Worm (Caenorhabditis elegans) whole organism, L1 larva: ENCODE data around the gene F42F12.3.

Experiments
- ama-1 ChIP-seq: fragments of 150-350 bp; optimal IDR thresholded peaks from 2 replicates; lab custom pipeline; 2014
- ceh-63 ChIP-seq: fragments of 200-800 bp; sonication (Bioruptor generic); optimal IDR thresholded peaks from 2 replicates; lab custom pipeline; 2018; ENCODE audit warnings: mild to moderate bottlenecking, missing genetic modification characterization, missing compliant biosample characterization
- ces-1 ChIP-seq: fragments of 150-350 bp; optimal IDR thresholded peaks from 2 replicates; lab custom pipeline; 2014; ENCODE audit warnings: missing biosample characterization, missing genetic modification reagents, missing genetic modification characterization
- fkh-4 ChIP-seq: sonication (generic microtip); optimal IDR thresholded peaks from 2 replicates; lab custom pipeline; 2016; ENCODE audit warnings: missing compliant biosample characterization, missing genetic modification characterization, borderline replicate concordance
- mdl-1 ChIP-seq, 2 experiments: fragments of 150-350 bp; optimal IDR thresholded peaks; 2 replicates each; lab custom pipeline; 2014 to 2017; ENCODE audit warnings: missing biosample characterization in 2 of 2, missing genetic modification characterization in 2 of 2, inconsistent platforms in 1 of 2
- nhr-237 ChIP-seq: fragments of 150-350 bp; optimal IDR thresholded peaks from 2 replicates; lab custom pipeline; 2014; ENCODE audit warnings: missing biosample characterization, missing genetic modification characterization
- sup-37 ChIP-seq: fragments of 200-800 bp; sonication (Bioruptor generic); optimal IDR thresholded peaks from 2 replicates; lab custom pipeline; 2018; ENCODE audit warnings: mild to moderate bottlenecking, missing genetic modification characterization, missing compliant biosample characterization
- unc-130 ChIP-seq: fragments of 150-350 bp; optimal IDR thresholded peaks from 2 replicates; lab custom pipeline; 2017; ENCODE audit warnings: missing biosample characterization, missing genetic modification characterization, inconsistent platforms

DNA sequence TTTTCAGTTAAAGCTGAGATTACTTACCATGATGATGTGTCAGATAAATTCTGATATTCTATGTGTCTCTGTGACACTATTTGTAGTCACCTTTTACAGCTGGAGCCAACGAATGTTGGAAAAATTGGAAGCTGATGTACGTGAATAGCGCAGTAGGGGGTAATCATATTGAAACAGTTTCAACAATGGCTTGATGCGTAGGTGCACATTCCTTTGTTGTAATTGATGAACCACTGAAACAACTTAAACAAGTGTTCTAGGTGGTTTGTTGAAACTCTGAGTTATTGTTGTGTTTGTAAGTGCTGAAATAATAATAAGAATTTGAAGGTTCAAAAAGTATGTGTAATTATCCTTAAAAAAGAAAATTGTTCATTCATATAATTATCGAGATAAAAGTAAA is 6.2 kb downstream of the F42F12.3 start, which contains the start of gene nspc-12:
- TF ChIP-seq ama-1 (lab: Kevin White, UChicago): no peak
- TF ChIP-seq sup-37 (GFP tag; lab: Kevin White, UChicago): no peak
- no peak for TF ChIP-seq mdl-1 (tag; optimal IDR thresholded peaks at IDR 0.05; lab: Kevin White, UChicago)
- no peak for TF ChIP-seq ces-1 (GFP tag; lab: Kevin White, UChicago)
- no peak for TF ChIP-seq fkh-4
- TF ChIP-seq unc-130 (tag; lab: Kevin White, UChicago): no peak
- no peak for TF ChIP-seq nhr-237 (tag; lab: Kevin White, UChicago)
- TF ChIP-seq ceh-63 (GFP tag; lab: Kevin White, UChicago): no peak
